Worm (Caenorhabditis elegans) whole organism, L2 larva: ENCODE data around the gene nhr-97.

Source experiments
- lin-13 ChIP-seq: fragments of 150-350 bp; optimal IDR thresholded peaks from 2 replicates; lab custom pipeline; 2014; ENCODE audit warnings: missing biosample characterization, missing genetic modification reagents, missing genetic modification characterization
- unc-55 ChIP-seq: fragments of 150-350 bp; sonication (generic microtip); optimal IDR thresholded peaks from 3 replicates; lab custom pipeline; 2014; ENCODE audit warnings: missing biosample characterization, missing genetic modification reagents, missing genetic modification characterization

DNA sequence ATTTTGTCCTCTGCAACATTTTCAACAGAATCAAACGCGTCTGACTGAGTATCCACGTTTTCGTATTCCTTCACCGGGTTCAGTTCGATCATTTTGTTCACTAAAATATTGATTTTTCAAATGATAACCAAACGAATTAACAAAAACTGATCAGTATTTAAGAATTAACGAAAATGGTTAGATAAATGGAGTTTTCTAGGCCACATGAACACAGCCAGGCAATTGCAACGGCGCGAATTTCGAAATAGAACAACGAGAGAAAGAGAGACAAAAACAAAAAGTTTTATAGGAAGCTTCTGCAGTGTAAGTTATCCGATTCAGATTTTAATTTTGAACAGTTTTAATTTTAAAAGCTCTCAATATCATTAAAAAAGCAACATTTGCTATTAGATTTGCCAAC is 20.1 kb downstream of the nhr-97 start, which contains the start of gene sna-2:
- TF ChIP-seq lin-13: peak; percentile 8
- peak; percentile 88 for TF ChIP-seq unc-55 (GFP tag; lab: Kevin White, UChicago)
